Worm (Caenorhabditis elegans): Measurements from ENCODE around the gene srw-68.

ce11 chrV:7408520-7408919 lies 18.0 kb downstream of the srw-68 start, which contains the start of gene srt-6:
- TF ChIP-seq nhr-11 (tag; optimal IDR thresholded peaks at IDR 0.05): no peak
- no peak for TF ChIP-seq snpc-4 (tag; optimal IDR thresholded peaks at IDR 0.05)
- TF ChIP-seq zag-1 (tag; optimal IDR thresholded peaks at IDR 0.05): no peak
- TF ChIP-seq R02D3.7 (tag; optimal IDR thresholded peaks at IDR 0.05): no peak
- TF ChIP-seq nfya-1 (tag; optimal IDR thresholded peaks at IDR 0.05; ENCODE audit: insufficient read depth): no peak
- TF ChIP-seq mdl-1 (tag; optimal IDR thresholded peaks at IDR 0.05): no peak
- TF ChIP-seq nhr-77 (tag; optimal IDR thresholded peaks at IDR 0.05): no peak
- TF ChIP-seq unc-62 (GFP tag; optimal IDR thresholded peaks at IDR 0.05): no peak
- TF ChIP-seq ceh-9 (tag; optimal IDR thresholded peaks at IDR 0.05): no peak
- TF ChIP-seq jun-1 (tag; optimal IDR thresholded peaks at IDR 0.05): no peak
- TF ChIP-seq nhr-25 (tag; optimal IDR thresholded peaks at IDR 0.05): no peak
